Fruit fly (Drosophila melanogaster): ENCODE results near the gene out.

dm6 chrX:19353442-19354204, 31.7 kb upstream of the out start:
- TF ChIP-seq topi (GFP tag; optimal IDR thresholded peaks at IDR 0.05), result no peak
- TF ChIP-seq fd85E (GFP tag; optimal IDR thresholded peaks at IDR 0.05), result no peak
- no peak for TF ChIP-seq spab (GFP tag; optimal IDR thresholded peaks at IDR 0.05)
- no peak for TF ChIP-seq Hr39 (GFP tag; optimal IDR thresholded peaks at IDR 0.05)
- no peak for TF ChIP-seq CG31627 (GFP tag; optimal IDR thresholded peaks at IDR 0.05)
- TF ChIP-seq Gug (GFP tag; IDR thresholded peaks at IDR 0.05), result no peak
- no peak for TF ChIP-seq CG8632 (GFP tag; optimal IDR thresholded peaks at IDR 0.05)
- no peak for TF ChIP-seq Sox15 (GFP tag; optimal IDR thresholded peaks at IDR 0.05)
- no peak for TF ChIP-seq CG10631 (GFP tag; optimal IDR thresholded peaks at IDR 0.05)
- TF ChIP-seq Lpt (GFP tag; optimal IDR thresholded peaks at IDR 0.05), result peak; percentile 46

Measured in whole organism, prepupa.